Worm (Caenorhabditis elegans): ENCODE results near the gene clec-161.

ce11 chrIII:9590212-9590611, 18.3 kb downstream of the clec-161 start:
- TF ChIP-seq W03F9.2 (tag; optimal IDR thresholded peaks at IDR 0.05), result no peak
- no peak for TF ChIP-seq dao-5 (tag; optimal IDR thresholded peaks at IDR 0.05)
- no peak for TF ChIP-seq him-1 (tag; optimal IDR thresholded peaks at IDR 0.05)
